Fruit fly (Drosophila melanogaster) whole organism, adult: Measurements from ENCODE around the gene mtTFB2.

Experiments used
- CG12768 ChIP-seq: fragments of 200-800 bp; sonication (Bioruptor generic); optimal IDR thresholded peaks from 2 replicates; lab custom pipeline; 2017; ENCODE audit warnings: missing biosample characterization, missing genetic modification characterization, mild to moderate bottlenecking, moderate library complexity, missing genetic modification reagents
- CG14711 ChIP-seq: fragments of 200-800 bp; sonication (Bioruptor generic); optimal IDR thresholded peaks from 2 replicates; lab custom pipeline; 2018; ENCODE audit warnings: missing biosample characterization, mild to moderate bottlenecking, missing genetic modification characterization, moderate library complexity
- CG1620 ChIP-seq: fragments of 200-800 bp; sonication (Bioruptor generic); optimal IDR thresholded peaks from 2 replicates; lab custom pipeline; 2016; ENCODE audit warnings: missing biosample characterization, missing genetic modification characterization
- Hr96 ChIP-seq: fragments of 200-800 bp; sonication (Bioruptor generic); optimal IDR thresholded peaks from 2 replicates; lab custom pipeline; 2016; ENCODE audit warnings: missing biosample characterization, missing genetic modification characterization
- bab1 ChIP-seq: fragments of 200-800 bp; sonication (Bioruptor generic); optimal IDR thresholded peaks from 3 replicates; lab custom pipeline; 2019; ENCODE audit warnings: missing biosample characterization, mild to moderate bottlenecking, missing genetic modification characterization, moderate library complexity
- cic ChIP-seq: fragments of 200-800 bp; sonication (Bioruptor generic); optimal IDR thresholded peaks from 2 replicates; lab custom pipeline; 2017; ENCODE audit warnings: missing biosample characterization, mild to moderate bottlenecking, missing genetic modification characterization, moderate library complexity
- cnc ChIP-seq, 2 experiments: fragments of >200 bp; optimal IDR thresholded peaks; 2 replicates each; lab custom pipeline; 2017
- kay ChIP-seq: fragments of 200-800 bp; sonication (Bioruptor generic); peaks from one replicate; lab custom pipeline; 2016; ENCODE audit warnings: missing biosample characterization, missing genetic modification characterization, borderline replicate concordance
- tj ChIP-seq: fragments of 200-800 bp; sonication (Bioruptor generic); optimal IDR thresholded peaks from 3 replicates; lab custom pipeline; 2017; ENCODE audit warnings: missing biosample characterization, mild to moderate bottlenecking, missing genetic modification characterization, moderate library complexity

- TF ChIP-seq CG12768: peak; percentile 9
- no peak for TF ChIP-seq Hr96 (GFP tag; lab: Kevin White, UChicago)
- TF ChIP-seq tj (GFP tag; lab: Kevin White, UChicago): no peak
- no peak for TF ChIP-seq CG1620 (GFP tag; lab: Kevin White, UChicago)
- no peak for TF ChIP-seq cic (GFP tag; lab: Kevin White, UChicago)
- TF ChIP-seq cnc (optimal IDR thresholded peaks at IDR 0.05; lab: Kevin White, UChicago): no peak
- TF ChIP-seq kay (GFP tag; lab: Kevin White, UChicago): no peak
- TF ChIP-seq CG14711 (tag; lab: Kevin White, UChicago): no peak
- TF ChIP-seq bab1 (GFP tag; lab: Kevin White, UChicago): peak; percentile 10
These were observed 2.8 kb downstream of the mtTFB2 start for dm6 chr3R:10048035-10048774.
